Fruit fly (Drosophila melanogaster): ENCODE data around the gene LanA.

DNA sequence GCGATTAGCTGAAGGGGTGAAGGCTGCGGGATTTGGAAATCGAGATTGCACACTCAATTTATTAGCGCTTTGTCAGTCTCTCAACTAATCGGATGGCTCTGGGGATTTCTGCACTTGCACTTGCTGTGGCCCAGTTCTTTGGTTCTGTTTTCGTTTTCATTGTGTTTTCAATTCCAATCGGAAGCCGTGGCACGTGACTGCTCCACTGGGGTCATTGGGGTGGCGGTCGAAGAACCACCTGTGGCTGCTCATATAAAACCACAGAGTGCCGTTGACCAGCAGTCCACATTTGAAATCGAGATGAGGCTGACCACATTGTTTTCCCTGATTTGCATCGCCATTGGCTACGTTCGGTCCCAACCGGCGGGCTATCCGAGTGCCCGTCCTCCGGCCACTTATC, 57.3 kb downstream of the LanA start, which contains the start of gene Cpr65Az:
- TF ChIP-seq insv (optimal IDR thresholded peaks at IDR 0.05) = no peak
- no peak for TF ChIP-seq Myc (optimal IDR thresholded peaks at IDR 0.05)
